Fruit fly (Drosophila melanogaster): ENCODE measurements around the gene bark.
A peak's percentile ranks its signal among the peaks of the same experiment; 100 is the strongest.

Gene bark

DNA sequence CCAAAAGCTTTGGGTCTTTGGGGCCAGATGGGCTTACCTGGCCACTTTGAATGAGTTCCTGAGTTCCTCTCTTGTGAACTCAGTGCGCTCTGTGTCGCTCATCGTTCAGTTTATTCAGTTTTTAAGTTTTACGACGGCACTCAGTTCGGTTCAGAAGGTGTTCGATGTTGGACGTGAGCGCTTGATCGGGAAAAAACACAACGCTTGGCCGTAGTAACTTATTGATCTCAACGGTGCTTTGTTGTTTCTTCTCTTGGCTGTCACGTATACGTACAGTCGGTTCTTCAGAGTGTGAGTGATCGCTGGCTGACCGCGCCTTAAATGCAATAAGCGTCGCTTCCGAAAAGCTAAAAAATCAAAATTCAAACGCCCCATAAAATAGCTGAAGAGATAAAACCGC lies at the start of gene bark:
bark (plus strand) TSS at position 140 of the 400 bp plus-strand sequence.
- TF ChIP-seq Rel (GFP tag; optimal IDR thresholded peaks at IDR 0.05), result peak; percentile 50
- peak; percentile 84 for TF ChIP-seq Rel (tag; optimal IDR thresholded peaks at IDR 0.05)
- peak; percentile 66 for TF ChIP-seq h (GFP tag; optimal IDR thresholded peaks at IDR 0.05)
- TF ChIP-seq N (GFP tag; optimal IDR thresholded peaks at IDR 0.05), result no peak
- TF ChIP-seq Sp1 (GFP tag; optimal IDR thresholded peaks at IDR 0.05), result peak; percentile 46
- TF ChIP-seq Vsx2 (GFP tag; optimal IDR thresholded peaks at IDR 0.05; ENCODE audit: partially characterized antibody), result peak; percentile 94
- peak; percentile 43 for TF ChIP-seq OdsH (GFP tag; optimal IDR thresholded peaks at IDR 0.05)
- TF ChIP-seq Dif (GFP tag; optimal IDR thresholded peaks at IDR 0.05; ENCODE audit: partially characterized antibody), result peak; percentile 99
- no peak for TF ChIP-seq Mio (GFP tag; optimal IDR thresholded peaks at IDR 0.05)
- peak; percentile 67 for TF ChIP-seq br (GFP tag; optimal IDR thresholded peaks at IDR 0.05)
- peak; percentile 55 for TF ChIP-seq Hnf4 (GFP tag; optimal IDR thresholded peaks at IDR 0.05)
- TF ChIP-seq GATAd (GFP tag; optimal IDR thresholded peaks at IDR 0.05), result no peak
- peak; percentile 3 for TF ChIP-seq brk (GFP tag; optimal IDR thresholded peaks at IDR 0.05)
- no peak for TF ChIP-seq Hr78 (GFP tag; optimal IDR thresholded peaks at IDR 0.05)
- no peak for TF ChIP-seq sv (GFP tag; optimal IDR thresholded peaks at IDR 0.05)
- peak; percentile 49 for TF ChIP-seq rgr (GFP tag; optimal IDR thresholded peaks at IDR 0.05)
- peak; percentile 30 to 77 for TF ChIP-seq foxo (GFP tag; optimal IDR thresholded peaks at IDR 0.05)
- TF ChIP-seq psq (GFP tag; optimal IDR thresholded peaks at IDR 0.05), result peak; percentile 32
- peak; percentile 51 for TF ChIP-seq Jra (GFP tag; optimal IDR thresholded peaks at IDR 0.05)
- peak; percentile 86 for TF ChIP-seq Hr83 (GFP tag; optimal IDR thresholded peaks at IDR 0.05; ENCODE audit: poor library complexity, severe bottlenecking)
- TF ChIP-seq fru (GFP tag; optimal IDR thresholded peaks at IDR 0.05), result peak; percentile 99
- no peak for TF ChIP-seq sage (GFP tag; optimal IDR thresholded peaks at IDR 0.05)
- peak; percentile 53 for TF ChIP-seq jim (GFP tag; optimal IDR thresholded peaks at IDR 0.05)
- TF ChIP-seq CrebA (GFP tag; optimal IDR thresholded peaks at IDR 0.05; ENCODE audit: borderline replicate concordance), result peak; percentile 76
- peak; percentile 98 for TF ChIP-seq dl (GFP tag; optimal IDR thresholded peaks at IDR 0.05; ENCODE audit: insufficient read depth in 1 of 2, partially characterized antibody in 2 of 2)
- no peak for TF ChIP-seq dsf (GFP tag; optimal IDR thresholded peaks at IDR 0.05; ENCODE audit: borderline replicate concordance)

- no peak for TF ChIP-seq Hr78 (GFP tag; optimal IDR thresholded peaks at IDR 0.05)
Measured at dm6 chr2L:3737682-3738081, 49.3 kb upstream of the bark start.

- TF ChIP-seq jim (GFP tag; optimal IDR thresholded peaks at IDR 0.05), result no peak
- TF ChIP-seq Dfd (GFP tag; optimal IDR thresholded peaks at IDR 0.05), result no peak
- no peak for TF ChIP-seq rgr (GFP tag; optimal IDR thresholded peaks at IDR 0.05)
- no peak for TF ChIP-seq fru (GFP tag; optimal IDR thresholded peaks at IDR 0.05)
- no peak for TF ChIP-seq GATAd (GFP tag; optimal IDR thresholded peaks at IDR 0.05)
Measured at dm6 chr2L:3740443-3740842, 46.5 kb upstream of the bark start.

DNA sequence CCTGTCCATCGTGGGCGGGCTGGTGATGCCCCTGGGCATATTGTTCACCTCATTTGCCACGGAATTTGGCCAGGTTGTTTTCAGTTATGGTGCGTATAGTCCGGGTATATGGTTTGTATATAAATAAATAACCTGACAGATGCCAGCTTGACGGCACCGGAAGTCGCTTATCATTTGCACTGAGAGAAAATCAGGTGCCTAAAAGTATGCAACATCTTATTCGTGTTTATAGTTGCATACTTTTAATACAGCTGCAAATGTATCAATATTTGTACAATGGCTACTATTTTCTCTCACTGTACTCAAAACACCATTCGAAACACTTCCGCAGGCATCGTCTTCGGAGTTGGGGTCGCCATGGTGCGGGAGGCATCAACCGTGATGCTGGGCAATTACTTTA lies 38.3 kb upstream of the bark start:
- no peak for TF ChIP-seq brk (GFP tag; optimal IDR thresholded peaks at IDR 0.05)
- peak; percentile 3 for TF ChIP-seq h (GFP tag; optimal IDR thresholded peaks at IDR 0.05)
- TF ChIP-seq ey (GFP tag; optimal IDR thresholded peaks at IDR 0.05), result no peak
- TF ChIP-seq rgr (GFP tag; optimal IDR thresholded peaks at IDR 0.05), result peak; percentile 16
- TF ChIP-seq Myc (optimal IDR thresholded peaks at IDR 0.05), result peak; percentile 31
- no peak for TF ChIP-seq tai (GFP tag; optimal IDR thresholded peaks at IDR 0.05)

DNA sequence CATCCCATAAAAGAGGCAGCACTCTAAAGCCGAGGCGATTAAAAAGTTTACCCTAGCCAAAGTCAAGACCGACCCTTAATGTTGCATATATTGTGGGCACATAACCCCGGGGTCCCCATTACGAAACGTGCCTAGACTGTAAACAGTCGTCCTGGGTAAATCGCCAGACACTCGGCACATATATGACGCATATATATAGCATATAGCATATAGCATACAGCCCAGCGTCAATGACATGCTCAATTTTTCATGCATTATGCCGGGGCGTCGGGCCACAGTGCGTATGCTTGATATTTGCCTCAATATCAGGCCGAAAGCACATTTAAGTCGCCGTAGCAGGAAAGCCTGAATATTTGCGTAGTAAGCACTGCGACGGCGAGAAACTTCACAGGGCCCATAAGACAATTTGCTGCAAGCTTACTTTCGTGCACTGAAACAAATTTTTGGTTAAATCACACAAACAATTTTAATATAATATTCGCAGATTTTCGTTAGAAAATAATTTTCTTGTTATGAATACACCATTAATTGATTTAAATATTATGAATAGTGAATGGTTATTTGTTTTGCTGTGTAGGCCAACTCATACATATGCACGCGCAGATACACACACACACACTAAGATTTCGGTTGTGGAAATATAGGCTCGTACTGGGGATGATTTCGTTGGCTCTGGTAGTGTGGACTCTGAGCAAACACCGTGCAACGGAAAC lies 32.0 kb upstream of the bark start:
- TF ChIP-seq CG32264 (GFP tag; optimal IDR thresholded peaks at IDR 0.05) (no peak), jim (GFP tag; optimal IDR thresholded peaks at IDR 0.05) (no peak), dsf (GFP tag; optimal IDR thresholded peaks at IDR 0.05; ENCODE audit: borderline replicate concordance) (no peak), fru (GFP tag; optimal IDR thresholded peaks at IDR 0.05) (no peak), rgr (GFP tag; optimal IDR thresholded peaks at IDR 0.05) (no peak), N (GFP tag; optimal IDR thresholded peaks at IDR 0.05) (no peak), GATAd (GFP tag; optimal IDR thresholded peaks at IDR 0.05) (no peak), psq (GFP tag; optimal IDR thresholded peaks at IDR 0.05) (no peak), woc (GFP tag; optimal IDR thresholded peaks at IDR 0.05) (no peak), tai (GFP tag; optimal IDR thresholded peaks at IDR 0.05) (no peak), ey (GFP tag; optimal IDR thresholded peaks at IDR 0.05) (no peak), brk (GFP tag; optimal IDR thresholded peaks at IDR 0.05) (no peak), Abd-B (GFP tag; optimal IDR thresholded peaks at IDR 0.05) (no peak), sv (GFP tag; optimal IDR thresholded peaks at IDR 0.05) (no peak), Hr83 (GFP tag; optimal IDR thresholded peaks at IDR 0.05; ENCODE audit: poor library complexity, severe bottlenecking) (no peak), Jra (GFP tag; optimal IDR thresholded peaks at IDR 0.05) (no peak), pan (optimal IDR thresholded peaks at IDR 0.05) (no peak)

Data from whole organism, wandering third instar larva.